Worm (Caenorhabditis elegans): ENCODE results near the gene C10E2.5.
A peak's percentile ranks its signal among the peaks of the same experiment; 100 is the strongest.

The C10E2.5 gene

DNA sequence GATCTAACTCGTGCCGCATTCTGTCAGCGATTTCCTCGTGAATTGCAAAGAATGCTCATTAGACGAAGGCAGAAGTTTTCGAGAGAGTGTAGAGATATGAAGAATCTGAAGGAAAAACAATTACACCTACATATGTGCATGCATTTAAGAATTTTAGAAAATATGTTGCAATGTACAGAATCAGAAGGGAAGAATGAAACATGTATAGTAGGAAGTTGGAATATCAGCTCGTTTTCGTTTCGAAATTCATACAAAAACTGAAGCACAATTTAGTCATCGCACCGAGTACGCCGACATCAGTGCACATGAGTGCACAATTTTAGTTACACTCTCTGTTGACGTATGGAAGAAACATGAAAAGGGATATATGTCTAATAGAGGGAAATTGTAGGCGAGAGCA, at the start of gene C10E2.5:
Gene C10E2.5 (minus strand): TSS at position 101 of the 400 bp plus-strand sequence.
- no peak for TF ChIP-seq hmg-11 (tag; optimal IDR thresholded peaks at IDR 0.05)
- no peak for TF ChIP-seq lsy-12 (tag; optimal IDR thresholded peaks at IDR 0.05)
- no peak for TF ChIP-seq lin-39 (tag; optimal IDR thresholded peaks at IDR 0.05)
- no peak for TF ChIP-seq egl-27 (tag; optimal IDR thresholded peaks at IDR 0.05)
- TF ChIP-seq ceh-16 (tag; optimal IDR thresholded peaks at IDR 0.05), result no peak
- no peak for TF ChIP-seq sea-2 (GFP tag; optimal IDR thresholded peaks at IDR 0.05)
- no peak for TF ChIP-seq pha-4 (tag; optimal IDR thresholded peaks at IDR 0.05)
- TF ChIP-seq fos-1 (tag; optimal IDR thresholded peaks at IDR 0.05), result no peak

DNA sequence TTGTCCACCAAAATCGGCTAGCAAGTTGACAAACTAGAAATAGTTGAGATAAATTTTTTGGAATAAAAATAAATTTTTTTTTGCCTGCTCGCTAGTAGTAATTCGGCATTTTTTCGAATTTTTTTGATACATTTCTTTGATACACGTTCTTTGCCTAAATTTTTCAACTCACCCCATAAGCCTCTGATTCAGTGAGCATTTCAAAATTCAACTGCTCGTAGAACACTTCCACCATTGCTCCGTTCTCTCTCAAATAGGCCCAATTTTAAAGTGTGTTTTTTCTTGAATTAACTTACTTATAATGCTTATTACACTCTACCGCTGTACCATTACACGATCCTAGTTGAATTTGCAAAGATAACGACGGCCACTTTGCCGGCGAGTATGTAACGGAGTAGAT, 49.2 kb upstream of the C10E2.5 start:
- TF ChIP-seq ama-1 (optimal IDR thresholded peaks at IDR 0.05) (peak; percentile 7), ceh-28 (tag; optimal IDR thresholded peaks at IDR 0.05) (no peak), nhr-23 (tag; optimal IDR thresholded peaks at IDR 0.05) (no peak), sea-2 (GFP tag; optimal IDR thresholded peaks at IDR 0.05) (no peak), elt-2 (tag; optimal IDR thresholded peaks at IDR 0.05) (peak; percentile 5), ceh-16 (tag; optimal IDR thresholded peaks at IDR 0.05) (no peak)

ce11 chrX:16799065-16799663, 44.8 kb upstream of the C10E2.5 start:
- TF ChIP-seq snpc-4 (tag; optimal IDR thresholded peaks at IDR 0.05), result peak; percentile 39
- no peak for TF ChIP-seq R02D3.7 (tag; optimal IDR thresholded peaks at IDR 0.05)
- peak; percentile 13 for TF ChIP-seq nhr-23 (tag; optimal IDR thresholded peaks at IDR 0.05)
- no peak for TF ChIP-seq egl-5 (tag; optimal IDR thresholded peaks at IDR 0.05)
- peak; percentile 84 for TF ChIP-seq ama-1 (optimal IDR thresholded peaks at IDR 0.05)
- TF ChIP-seq lin-39 (tag; optimal IDR thresholded peaks at IDR 0.05), result peak; percentile 76
- TF ChIP-seq nfya-1 (tag; optimal IDR thresholded peaks at IDR 0.05; ENCODE audit: insufficient read depth), result peak; percentile 79
- TF ChIP-seq nhr-25 (tag; optimal IDR thresholded peaks at IDR 0.05), result peak; percentile 58
- TF ChIP-seq unc-62 (GFP tag; optimal IDR thresholded peaks at IDR 0.05), result no peak
- peak; percentile 25 for TF ChIP-seq nhr-43 (tag; optimal IDR thresholded peaks at IDR 0.05; ENCODE audit: poor library complexity, severe bottlenecking)
- no peak for TF ChIP-seq nhr-77 (tag; optimal IDR thresholded peaks at IDR 0.05)
- TF ChIP-seq fkh-10 (GFP tag; optimal IDR thresholded peaks at IDR 0.05), result peak; percentile 30
- peak; percentile 88 for TF ChIP-seq pha-4 (tag; optimal IDR thresholded peaks at IDR 0.05)
- peak; percentile 28 for TF ChIP-seq pqm-1 (tag; optimal IDR thresholded peaks at IDR 0.05)
- no peak for TF ChIP-seq nhr-237 (tag; optimal IDR thresholded peaks at IDR 0.05)
- peak; percentile 1 for TF ChIP-seq elt-2 (tag; optimal IDR thresholded peaks at IDR 0.05)
- TF ChIP-seq lsy-12 (tag; optimal IDR thresholded peaks at IDR 0.05), result peak; percentile 10
- peak; percentile 89 for TF ChIP-seq hmg-11 (tag; optimal IDR thresholded peaks at IDR 0.05)
- TF ChIP-seq lin-15B (tag; optimal IDR thresholded peaks at IDR 0.05), result peak; percentile 22

ce11 chrX:16798621-16799020, 44.2 kb upstream of the C10E2.5 start:
- TF ChIP-seq elt-2 (tag; optimal IDR thresholded peaks at IDR 0.05) (peak; percentile 14), nhr-43 (tag; optimal IDR thresholded peaks at IDR 0.05; ENCODE audit: poor library complexity, severe bottlenecking) (no peak), ama-1 (optimal IDR thresholded peaks at IDR 0.05) (peak; percentile 39)

DNA sequence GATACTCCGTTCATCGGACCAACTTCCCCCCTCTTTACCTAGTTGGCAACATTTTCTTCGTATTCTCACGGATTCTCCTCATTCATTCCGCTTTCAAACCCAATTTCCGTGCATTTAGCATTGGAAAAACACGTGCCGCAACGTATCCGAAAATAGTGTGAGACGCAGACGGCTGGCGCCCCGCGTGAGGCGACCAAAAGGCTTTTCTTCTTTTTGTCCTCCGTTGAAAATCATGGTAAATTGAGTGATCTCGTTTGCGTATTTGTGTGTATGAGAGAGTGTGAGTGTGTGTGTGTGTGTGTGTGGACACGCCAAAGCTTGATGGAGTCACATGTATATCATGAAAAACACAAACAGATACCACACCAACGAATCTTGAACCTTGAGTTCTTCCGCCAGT, 42.5 kb upstream of the C10E2.5 start:
- TF ChIP-seq nhr-76 (tag; optimal IDR thresholded peaks at IDR 0.05) (no peak), sea-2 (GFP tag; optimal IDR thresholded peaks at IDR 0.05) (peak; percentile 11), skn-1 (tag; optimal IDR thresholded peaks at IDR 0.05) (peak; percentile 53), ztf-4 (tag; optimal IDR thresholded peaks at IDR 0.05) (peak; percentile 15), ZK546.5 (tag; optimal IDR thresholded peaks at IDR 0.05) (no peak), ceh-9 (tag; optimal IDR thresholded peaks at IDR 0.05) (no peak), ceh-82 (tag; optimal IDR thresholded peaks at IDR 0.05) (no peak), nfya-1 (tag; optimal IDR thresholded peaks at IDR 0.05; ENCODE audit: insufficient read depth) (peak; percentile 89), egl-27 (tag; optimal IDR thresholded peaks at IDR 0.05) (no peak), eor-1 (tag; optimal IDR thresholded peaks at IDR 0.05) (no peak), nhr-67 (tag; optimal IDR thresholded peaks at IDR 0.05) (no peak), aly-2 (tag; optimal IDR thresholded peaks at IDR 0.05) (no peak), ceh-16 (tag; optimal IDR thresholded peaks at IDR 0.05) (no peak), pha-4 (tag; optimal IDR thresholded peaks at IDR 0.05) (peak; percentile 88), tbx-2 (tag; optimal IDR thresholded peaks at IDR 0.05) (peak; percentile 46), daf-12 (tag; optimal IDR thresholded peaks at IDR 0.05) (no peak), nhr-12 (tag; optimal IDR thresholded peaks at IDR 0.05) (no peak), ztf-11 (tag; optimal IDR thresholded peaks at IDR 0.05) (no peak), mml-1 (tag; optimal IDR thresholded peaks at IDR 0.05) (peak; percentile 66), unc-62 (GFP tag; optimal IDR thresholded peaks at IDR 0.05) (peak; percentile 66), unc-39 (tag; optimal IDR thresholded peaks at IDR 0.05) (no peak), nhr-77 (tag; optimal IDR thresholded peaks at IDR 0.05) (no peak), nhr-23 (tag; optimal IDR thresholded peaks at IDR 0.05) (peak; percentile 90), lin-15B (tag; optimal IDR thresholded peaks at IDR 0.05) (peak; percentile 53), elt-1 (tag; optimal IDR thresholded peaks at IDR 0.05) (peak; percentile 62), lsy-12 (tag; optimal IDR thresholded peaks at IDR 0.05) (peak; percentile 85), fkh-2 (tag; optimal IDR thresholded peaks at IDR 0.05) (no peak), fos-1 (tag; optimal IDR thresholded peaks at IDR 0.05) (no peak), nhr-43 (tag; optimal IDR thresholded peaks at IDR 0.05; ENCODE audit: poor library complexity, severe bottlenecking) (peak; percentile 91), nhr-28 (tag; optimal IDR thresholded peaks at IDR 0.05) (no peak), nhr-237 (tag; optimal IDR thresholded peaks at IDR 0.05) (no peak), pqm-1 (tag; optimal IDR thresholded peaks at IDR 0.05) (peak; percentile 84), ceh-28 (tag; optimal IDR thresholded peaks at IDR 0.05) (peak; percentile 73)
